Fruit fly (Drosophila melanogaster): ENCODE measurements around the gene stwl.

Gene stwl

dm6 chr3L:14451534-14451933 is 41.8 kb upstream of the stwl start:
- TF ChIP-seq CG12768 (GFP tag; optimal IDR thresholded peaks at IDR 0.05) = no peak
- no peak for TF ChIP-seq Hr96 (GFP tag; optimal IDR thresholded peaks at IDR 0.05)
- TF ChIP-seq Crg-1 (GFP tag; optimal IDR thresholded peaks at IDR 0.05) = no peak

- TF ChIP-seq CG12768 (GFP tag; optimal IDR thresholded peaks at IDR 0.05) = no peak
- no peak for TF ChIP-seq kay (GFP tag; ENCODE audit: borderline replicate concordance)
- TF ChIP-seq Hr96 (GFP tag; optimal IDR thresholded peaks at IDR 0.05) = no peak
- no peak for TF ChIP-seq pad (GFP tag; optimal IDR thresholded peaks at IDR 0.05)
- no peak for TF ChIP-seq cnc (optimal IDR thresholded peaks at IDR 0.05)
- TF ChIP-seq Mnt (GFP tag; optimal IDR thresholded peaks at IDR 0.05) = no peak
- TF ChIP-seq CG14711 (tag; optimal IDR thresholded peaks at IDR 0.05) = no peak
- no peak for TF ChIP-seq CG11617 (GFP tag; optimal IDR thresholded peaks at IDR 0.05)
- TF ChIP-seq CG5204 (GFP tag; optimal IDR thresholded peaks at IDR 0.05) = no peak
- no peak for TF ChIP-seq Crg-1 (GFP tag; optimal IDR thresholded peaks at IDR 0.05)
- no peak for TF ChIP-seq bab1 (GFP tag; optimal IDR thresholded peaks at IDR 0.05)
- no peak for TF ChIP-seq Clk (GFP tag; optimal IDR thresholded peaks at IDR 0.05)
- no peak for TF ChIP-seq CG7045 (GFP tag; optimal IDR thresholded peaks at IDR 0.05)
- no peak for TF ChIP-seq CG1620 (GFP tag; optimal IDR thresholded peaks at IDR 0.05)
These were observed 40.7 kb upstream of the stwl start for dm6 chr3L:14450347-14450926.

dm6 chr3L:14448321-14449043 is 38.7 kb upstream of the stwl start:
- TF ChIP-seq bab1 (GFP tag; optimal IDR thresholded peaks at IDR 0.05) (peak; percentile 29), CG7045 (GFP tag; optimal IDR thresholded peaks at IDR 0.05) (peak; percentile 27), pad (GFP tag; optimal IDR thresholded peaks at IDR 0.05) (no peak), Mnt (GFP tag; optimal IDR thresholded peaks at IDR 0.05) (no peak), cnc (optimal IDR thresholded peaks at IDR 0.05) (no peak), Crg-1 (GFP tag; optimal IDR thresholded peaks at IDR 0.05) (no peak), CG12768 (GFP tag; optimal IDR thresholded peaks at IDR 0.05) (peak; percentile 13), CG11617 (GFP tag; optimal IDR thresholded peaks at IDR 0.05) (no peak), toe (GFP tag; optimal IDR thresholded peaks at IDR 0.05) (no peak), CG7101 (tag; optimal IDR thresholded peaks at IDR 0.05) (peak; percentile 55), CG33017 (tag; optimal IDR thresholded peaks at IDR 0.05) (peak; percentile 63), ovo (GFP tag; optimal IDR thresholded peaks at IDR 0.05) (no peak), kay (GFP tag; ENCODE audit: borderline replicate concordance) (no peak), tj (GFP tag; optimal IDR thresholded peaks at IDR 0.05) (peak; percentile 43), Hr96 (GFP tag; optimal IDR thresholded peaks at IDR 0.05) (no peak), CG5204 (GFP tag; optimal IDR thresholded peaks at IDR 0.05) (peak; percentile 4), CG1620 (GFP tag; optimal IDR thresholded peaks at IDR 0.05) (no peak), cic (GFP tag; optimal IDR thresholded peaks at IDR 0.05) (no peak), Clk (GFP tag; optimal IDR thresholded peaks at IDR 0.05) (no peak), CG14711 (tag; optimal IDR thresholded peaks at IDR 0.05) (peak; percentile 55)

- no peak for TF ChIP-seq pad (GFP tag; optimal IDR thresholded peaks at IDR 0.05)
- no peak for TF ChIP-seq Clk (GFP tag; optimal IDR thresholded peaks at IDR 0.05)
- TF ChIP-seq Crg-1 (GFP tag; optimal IDR thresholded peaks at IDR 0.05) = no peak
- TF ChIP-seq cic (GFP tag; optimal IDR thresholded peaks at IDR 0.05) = no peak
- no peak for TF ChIP-seq ovo (GFP tag; optimal IDR thresholded peaks at IDR 0.05)
- no peak for TF ChIP-seq Mnt (GFP tag; optimal IDR thresholded peaks at IDR 0.05)
- no peak for TF ChIP-seq CG5204 (GFP tag; optimal IDR thresholded peaks at IDR 0.05)
- no peak for TF ChIP-seq kay (GFP tag; ENCODE audit: borderline replicate concordance)
- no peak for TF ChIP-seq CG11617 (GFP tag; optimal IDR thresholded peaks at IDR 0.05)
- no peak for TF ChIP-seq bab1 (GFP tag; optimal IDR thresholded peaks at IDR 0.05)
- no peak for TF ChIP-seq Hr96 (GFP tag; optimal IDR thresholded peaks at IDR 0.05)
- no peak for TF ChIP-seq CG33017 (tag; optimal IDR thresholded peaks at IDR 0.05)
- no peak for TF ChIP-seq CG14711 (tag; optimal IDR thresholded peaks at IDR 0.05)
- TF ChIP-seq tj (GFP tag; optimal IDR thresholded peaks at IDR 0.05) = no peak
- TF ChIP-seq CG12768 (GFP tag; optimal IDR thresholded peaks at IDR 0.05) = no peak
- TF ChIP-seq CG7101 (tag; optimal IDR thresholded peaks at IDR 0.05) = no peak
These were observed 37.6 kb upstream of the stwl start for dm6 chr3L:14447374-14447773.

dm6 chr3L:14446874-14447273 is 37.1 kb upstream of the stwl start:
- TF ChIP-seq CG12768 (GFP tag; optimal IDR thresholded peaks at IDR 0.05) = no peak
- TF ChIP-seq CG5204 (GFP tag; optimal IDR thresholded peaks at IDR 0.05) = no peak
- no peak for TF ChIP-seq CG14711 (tag; optimal IDR thresholded peaks at IDR 0.05)
- no peak for TF ChIP-seq toe (GFP tag; optimal IDR thresholded peaks at IDR 0.05)
- no peak for TF ChIP-seq pad (GFP tag; optimal IDR thresholded peaks at IDR 0.05)
- TF ChIP-seq Mnt (GFP tag; optimal IDR thresholded peaks at IDR 0.05) = no peak
- no peak for TF ChIP-seq CG33017 (tag; optimal IDR thresholded peaks at IDR 0.05)
- no peak for TF ChIP-seq tj (GFP tag; optimal IDR thresholded peaks at IDR 0.05)
- no peak for TF ChIP-seq cic (GFP tag; optimal IDR thresholded peaks at IDR 0.05)
- no peak for TF ChIP-seq Hr96 (GFP tag; optimal IDR thresholded peaks at IDR 0.05)

- no peak for TF ChIP-seq CG7045 (GFP tag; optimal IDR thresholded peaks at IDR 0.05)
- no peak for TF ChIP-seq bab1 (GFP tag; optimal IDR thresholded peaks at IDR 0.05)
- no peak for TF ChIP-seq cnc (optimal IDR thresholded peaks at IDR 0.05)
- no peak for TF ChIP-seq toe (GFP tag; optimal IDR thresholded peaks at IDR 0.05)
- TF ChIP-seq Hr96 (GFP tag; optimal IDR thresholded peaks at IDR 0.05) = no peak
- no peak for TF ChIP-seq CG12768 (GFP tag; optimal IDR thresholded peaks at IDR 0.05)
- no peak for TF ChIP-seq ovo (GFP tag; optimal IDR thresholded peaks at IDR 0.05)
- no peak for TF ChIP-seq CG11617 (GFP tag; optimal IDR thresholded peaks at IDR 0.05)
- no peak for TF ChIP-seq cic (GFP tag; optimal IDR thresholded peaks at IDR 0.05)
- TF ChIP-seq CG5204 (GFP tag; optimal IDR thresholded peaks at IDR 0.05) = no peak
- no peak for TF ChIP-seq tj (GFP tag; optimal IDR thresholded peaks at IDR 0.05)
- no peak for TF ChIP-seq CG7101 (tag; optimal IDR thresholded peaks at IDR 0.05)
- no peak for TF ChIP-seq kay (GFP tag; ENCODE audit: borderline replicate concordance)
These were observed 30.9 kb upstream of the stwl start for dm6 chr3L:14440592-14440991.

Data from whole organism, adult.